Fruit fly (Drosophila melanogaster) whole organism, adult: Measurements from ENCODE around the gene Dbp73D.
A peak's percentile ranks its signal among the peaks of the same experiment; 100 is the strongest.

Experiments
- CG11617 ChIP-seq: fragments of 200-800 bp; sonication (Bioruptor generic); optimal IDR thresholded peaks from 2 replicates; lab custom pipeline; 2017; ENCODE audit warnings: mild to moderate bottlenecking, missing biosample characterization, missing genetic modification reagents, missing genetic modification characterization
- CG12768 ChIP-seq: fragments of 200-800 bp; sonication (Bioruptor generic); optimal IDR thresholded peaks from 2 replicates; lab custom pipeline; 2017; ENCODE audit warnings: missing biosample characterization, missing genetic modification characterization, mild to moderate bottlenecking, moderate library complexity, missing genetic modification reagents
- CG14711 ChIP-seq: fragments of 200-800 bp; sonication (Bioruptor generic); optimal IDR thresholded peaks from 2 replicates; lab custom pipeline; 2018; ENCODE audit warnings: missing biosample characterization, mild to moderate bottlenecking, missing genetic modification characterization, moderate library complexity
- CG1620 ChIP-seq: fragments of 200-800 bp; sonication (Bioruptor generic); optimal IDR thresholded peaks from 2 replicates; lab custom pipeline; 2016; ENCODE audit warnings: missing biosample characterization, missing genetic modification characterization
- CG33017 ChIP-seq: fragments of 200-800 bp; sonication (Bioruptor generic); optimal IDR thresholded peaks from 2 replicates; lab custom pipeline; 2018; ENCODE audit warnings: missing biosample characterization, mild to moderate bottlenecking, missing genetic modification characterization, moderate library complexity
- CG5204 ChIP-seq: fragments of 200-800 bp; sonication (Bioruptor generic); optimal IDR thresholded peaks from 2 replicates; lab custom pipeline; 2016; ENCODE audit warnings: missing biosample characterization, missing genetic modification characterization
- CG7045 ChIP-seq: fragments of 200-800 bp; sonication (Bioruptor generic); optimal IDR thresholded peaks from 2 replicates; lab custom pipeline; 2017; ENCODE audit warnings: missing biosample characterization, mild to moderate bottlenecking, missing genetic modification characterization
- CG7101 ChIP-seq: fragments of 200-800 bp; sonication (Bioruptor generic); optimal IDR thresholded peaks from 2 replicates; lab custom pipeline; 2018; ENCODE audit warnings: missing biosample characterization, mild to moderate bottlenecking, missing genetic modification characterization, moderate library complexity
- Clk ChIP-seq: fragments of 200-800 bp; sonication (Bioruptor generic); optimal IDR thresholded peaks from 2 replicates; lab custom pipeline; 2017; ENCODE audit warnings: missing biosample characterization, missing genetic modification characterization
- Crg-1 ChIP-seq: fragments of 200-800 bp; sonication (Bioruptor generic); optimal IDR thresholded peaks from 2 replicates; lab custom pipeline; 2016; ENCODE audit warnings: missing biosample characterization, missing genetic modification characterization
- Hr96 ChIP-seq: fragments of 200-800 bp; sonication (Bioruptor generic); optimal IDR thresholded peaks from 2 replicates; lab custom pipeline; 2016; ENCODE audit warnings: missing biosample characterization, missing genetic modification characterization
- Mnt ChIP-seq: fragments of 200-800 bp; sonication (Bioruptor generic); optimal IDR thresholded peaks from 2 replicates; lab custom pipeline; 2016; ENCODE audit warnings: missing biosample characterization, mild to moderate bottlenecking, missing genetic modification characterization
- bab1 ChIP-seq: fragments of 200-800 bp; sonication (Bioruptor generic); optimal IDR thresholded peaks from 3 replicates; lab custom pipeline; 2019; ENCODE audit warnings: missing biosample characterization, mild to moderate bottlenecking, missing genetic modification characterization, moderate library complexity
- cic ChIP-seq: fragments of 200-800 bp; sonication (Bioruptor generic); optimal IDR thresholded peaks from 2 replicates; lab custom pipeline; 2017; ENCODE audit warnings: missing biosample characterization, mild to moderate bottlenecking, missing genetic modification characterization, moderate library complexity
- cnc ChIP-seq, 2 experiments: fragments of >200 bp; optimal IDR thresholded peaks; 2 replicates each; lab custom pipeline; 2017
- kay ChIP-seq: fragments of 200-800 bp; sonication (Bioruptor generic); peaks from one replicate; lab custom pipeline; 2016; ENCODE audit warnings: missing biosample characterization, missing genetic modification characterization, borderline replicate concordance
- ovo ChIP-seq: fragments of 200-800 bp; sonication (Bioruptor generic); optimal IDR thresholded peaks from 2 replicates; lab custom pipeline; 2016; ENCODE audit warnings: missing biosample characterization, missing genetic modification characterization
- pad ChIP-seq: fragments of 200-800 bp; sonication (Bioruptor generic); optimal IDR thresholded peaks from 3 replicates; lab custom pipeline; 2017; ENCODE audit warnings: missing biosample characterization, missing genetic modification characterization, mild to moderate bottlenecking, moderate library complexity, missing genetic modification reagents
- tj ChIP-seq: fragments of 200-800 bp; sonication (Bioruptor generic); optimal IDR thresholded peaks from 3 replicates; lab custom pipeline; 2017; ENCODE audit warnings: missing biosample characterization, mild to moderate bottlenecking, missing genetic modification characterization, moderate library complexity
- toe ChIP-seq: fragments of 200-800 bp; sonication (Bioruptor generic); optimal IDR thresholded peaks from 2 replicates; lab custom pipeline; 2016; ENCODE audit warnings: missing biosample characterization, missing genetic modification characterization

The Dbp73D gene

dm6 chr3L:16730645-16731044 is at the start of gene Dbp73D:
Gene Dbp73D, minus strand, starts transcription at chr3L:16730818.
- TF ChIP-seq tj (GFP tag; lab: Kevin White, UChicago) (no peak), Mnt (GFP tag; lab: Kevin White, UChicago) (peak; percentile 98), kay (GFP tag; lab: Kevin White, UChicago) (peak; percentile 25), bab1 (GFP tag; lab: Kevin White, UChicago) (peak; percentile 29)

- no peak for TF ChIP-seq toe (GFP tag; lab: Kevin White, UChicago)
- TF ChIP-seq CG5204 (GFP tag; lab: Kevin White, UChicago), result no peak
- TF ChIP-seq CG7045, result no peak
- TF ChIP-seq ovo (GFP tag; lab: Kevin White, UChicago), result no peak
- TF ChIP-seq Crg-1 (GFP tag; lab: Kevin White, UChicago), result no peak
- TF ChIP-seq CG7101 (tag; lab: Kevin White, UChicago), result no peak
- no peak for TF ChIP-seq Hr96 (GFP tag; lab: Kevin White, UChicago)
- TF ChIP-seq tj (GFP tag; lab: Kevin White, UChicago), result peak; percentile 46
Measured at dm6 chr3L:16780317-16780716, 49.7 kb upstream of the Dbp73D start.

- TF ChIP-seq Clk (GFP tag; lab: Kevin White, UChicago) (no peak), kay (GFP tag; lab: Kevin White, UChicago) (no peak), Mnt (GFP tag; lab: Kevin White, UChicago) (no peak), bab1 (GFP tag; lab: Kevin White, UChicago) (no peak), tj (GFP tag; lab: Kevin White, UChicago) (no peak), cnc (optimal IDR thresholded peaks at IDR 0.05; lab: Kevin White, UChicago) (no peak), Crg-1 (GFP tag; lab: Kevin White, UChicago) (no peak), cic (GFP tag; lab: Kevin White, UChicago) (no peak), CG33017 (tag; lab: Kevin White, UChicago) (no peak), CG5204 (GFP tag; lab: Kevin White, UChicago) (no peak), CG7101 (tag; lab: Kevin White, UChicago) (peak; percentile 48), CG11617 (GFP tag; lab: Kevin White, UChicago) (peak; percentile 51), CG1620 (GFP tag; lab: Kevin White, UChicago) (peak; percentile 44), CG14711 (tag; lab: Kevin White, UChicago) (peak; percentile 32), CG12768 (GFP tag; lab: Kevin White, UChicago) (peak; percentile 25), pad (GFP tag; lab: Kevin White, UChicago) (peak; percentile 15), Hr96 (GFP tag; lab: Kevin White, UChicago) (no peak), ovo (GFP tag; lab: Kevin White, UChicago) (no peak), toe (GFP tag; lab: Kevin White, UChicago) (no peak), CG7045 (no peak)
Measured at dm6 chr3L:16779704-16780173, 49.1 kb upstream of the Dbp73D start, which contains the start of the genes mus302 and CG9705. Gene mus302, minus strand, starts transcription at chr3L:16779736. Gene CG9705, plus strand, starts transcription at chr3L:16780100.

dm6 chr3L:16772755-16773523 is 42.3 kb upstream of the Dbp73D start:
- TF ChIP-seq pad (GFP tag; lab: Kevin White, UChicago), result no peak
- no peak for TF ChIP-seq CG1620 (GFP tag; lab: Kevin White, UChicago)
- TF ChIP-seq tj (GFP tag; lab: Kevin White, UChicago), result no peak
- no peak for TF ChIP-seq kay (GFP tag; lab: Kevin White, UChicago)
- TF ChIP-seq CG12768 (GFP tag; lab: Kevin White, UChicago), result no peak
- no peak for TF ChIP-seq bab1 (GFP tag; lab: Kevin White, UChicago)
- TF ChIP-seq Clk (GFP tag; lab: Kevin White, UChicago), result no peak
- TF ChIP-seq toe (GFP tag; lab: Kevin White, UChicago), result no peak

- TF ChIP-seq CG33017 (tag; lab: Kevin White, UChicago) (no peak), bab1 (GFP tag; lab: Kevin White, UChicago) (peak; percentile 33), CG1620 (GFP tag; lab: Kevin White, UChicago) (no peak)
Measured at dm6 chr3L:16769866-16770265, 39.2 kb upstream of the Dbp73D start.

- TF ChIP-seq CG5204 (GFP tag; lab: Kevin White, UChicago), result no peak
- no peak for TF ChIP-seq CG12768 (GFP tag; lab: Kevin White, UChicago)
- no peak for TF ChIP-seq Mnt (GFP tag; lab: Kevin White, UChicago)
- no peak for TF ChIP-seq tj (GFP tag; lab: Kevin White, UChicago)
- no peak for TF ChIP-seq CG1620 (GFP tag; lab: Kevin White, UChicago)
- no peak for TF ChIP-seq kay (GFP tag; lab: Kevin White, UChicago)
- no peak for TF ChIP-seq Crg-1 (GFP tag; lab: Kevin White, UChicago)
- TF ChIP-seq cic (GFP tag; lab: Kevin White, UChicago), result no peak
- TF ChIP-seq Clk (GFP tag; lab: Kevin White, UChicago), result no peak
- TF ChIP-seq bab1 (GFP tag; lab: Kevin White, UChicago), result no peak
- TF ChIP-seq pad (GFP tag; lab: Kevin White, UChicago), result no peak
- no peak for TF ChIP-seq CG7101 (tag; lab: Kevin White, UChicago)
- TF ChIP-seq CG7045, result no peak
- no peak for TF ChIP-seq CG14711 (tag; lab: Kevin White, UChicago)
- no peak for TF ChIP-seq Hr96 (GFP tag; lab: Kevin White, UChicago)
- TF ChIP-seq CG33017 (tag; lab: Kevin White, UChicago), result no peak
- TF ChIP-seq CG11617 (GFP tag; lab: Kevin White, UChicago), result no peak
Measured at dm6 chr3L:16768001-16768652, 37.5 kb upstream of the Dbp73D start.
